Worm (Caenorhabditis elegans): ENCODE data around the gene Y47D7A.13.
"Not testable (repeated sequence)": the region's sequence is repeated elsewhere in the genome, so short reads cannot be mapped to it uniquely, and the experiment has no call there.

Y47D7A.13 gene

ce11 chrV:4435411-4435981 is at the start of gene Y47D7A.13:
Gene Y47D7A.13 (minus strand): TSS chrV:4435927.
- TF ChIP-seq ztf-29 (GFP tag; IDR thresholded peaks at IDR 0.05) = no peak
- no peak for TF ChIP-seq ztf-23 (GFP tag; IDR thresholded peaks at IDR 0.05)
- TF ChIP-seq flt-1 (GFP tag; IDR thresholded peaks at IDR 0.05) = no peak
- TF ChIP-seq ref-1 (GFP tag; conservative IDR thresholded peaks at IDR 0.05) = no peak
- TF ChIP-seq T22C8.4 (GFP tag; IDR thresholded peaks at IDR 0.05) = no peak

- TF ChIP-seq cog-1 (tag; optimal IDR thresholded peaks at IDR 0.05) (no peak), tab-1 (GFP tag; IDR thresholded peaks at IDR 0.05) (no peak), ref-1 (GFP tag; conservative IDR thresholded peaks at IDR 0.05) (no peak), klf-2 (GFP tag; conservative IDR thresholded peaks at IDR 0.05) (no peak), med-1 (GFP tag; optimal IDR thresholded peaks at IDR 0.05; ENCODE audit: insufficient read depth) (no peak), ztf-29 (GFP tag; IDR thresholded peaks at IDR 0.05) (no peak), T22C8.4 (GFP tag; IDR thresholded peaks at IDR 0.05) (no peak), flt-1 (GFP tag; IDR thresholded peaks at IDR 0.05) (no peak), ztf-23 (GFP tag; IDR thresholded peaks at IDR 0.05) (no peak)
Measured at ce11 chrV:4483049-4483507, 47.4 kb upstream of the Y47D7A.13 start, which contains the start of gene exc-15. Gene exc-15 (plus strand): TSS chrV:4483459.

ce11 chrV:4481823-4482222 is 46.1 kb upstream of the Y47D7A.13 start:
- TF ChIP-seq klf-2 (GFP tag; conservative IDR thresholded peaks at IDR 0.05) (no peak), T22C8.4 (GFP tag; IDR thresholded peaks at IDR 0.05) (no peak), cog-1 (tag; optimal IDR thresholded peaks at IDR 0.05) (no peak), med-1 (GFP tag; optimal IDR thresholded peaks at IDR 0.05; ENCODE audit: insufficient read depth) (no peak), ztf-23 (GFP tag; IDR thresholded peaks at IDR 0.05) (no peak), flt-1 (GFP tag; IDR thresholded peaks at IDR 0.05) (no peak), tab-1 (GFP tag; IDR thresholded peaks at IDR 0.05) (no peak), ztf-29 (GFP tag; IDR thresholded peaks at IDR 0.05) (no peak), ref-1 (GFP tag; conservative IDR thresholded peaks at IDR 0.05) (no peak)

ce11 chrV:4474543-4474942 is 38.8 kb upstream of the Y47D7A.13 start, which contains the start of gene str-35:
Gene str-35 (plus strand): TSS chrV:4474843.
- not testable (repeated sequence) for TF ChIP-seq tab-1 (GFP tag; IDR thresholded peaks at IDR 0.05); klf-2 (GFP tag; conservative IDR thresholded peaks at IDR 0.05); ref-1 (GFP tag; conservative IDR thresholded peaks at IDR 0.05)

- TF ChIP-seq med-1 (GFP tag; optimal IDR thresholded peaks at IDR 0.05; ENCODE audit: insufficient read depth) (no peak), T22C8.4 (GFP tag; IDR thresholded peaks at IDR 0.05) (no peak), ztf-23 (GFP tag; IDR thresholded peaks at IDR 0.05) (no peak), tab-1 (GFP tag; IDR thresholded peaks at IDR 0.05) (no peak), ref-1 (GFP tag; conservative IDR thresholded peaks at IDR 0.05) (no peak), flt-1 (GFP tag; IDR thresholded peaks at IDR 0.05) (no peak), ztf-29 (GFP tag; IDR thresholded peaks at IDR 0.05) (no peak), klf-2 (GFP tag; conservative IDR thresholded peaks at IDR 0.05) (no peak), cog-1 (tag; optimal IDR thresholded peaks at IDR 0.05) (no peak)
Measured at ce11 chrV:4471065-4471464, 35.3 kb upstream of the Y47D7A.13 start, which contains the start of gene T08H10.3. Gene T08H10.3 (plus strand): TSS chrV:4471365.

- TF ChIP-seq klf-2 (GFP tag; conservative IDR thresholded peaks at IDR 0.05) (no peak), med-1 (GFP tag; optimal IDR thresholded peaks at IDR 0.05; ENCODE audit: insufficient read depth) (no peak), ztf-23 (GFP tag; IDR thresholded peaks at IDR 0.05) (no peak), flt-1 (GFP tag; IDR thresholded peaks at IDR 0.05) (no peak), ztf-29 (GFP tag; IDR thresholded peaks at IDR 0.05) (no peak), tab-1 (GFP tag; IDR thresholded peaks at IDR 0.05) (no peak)
Measured at ce11 chrV:4454634-4455033, 18.9 kb upstream of the Y47D7A.13 start, which contains the start of gene gnrr-5. Gene gnrr-5 (minus strand): TSS chrV:4454734.

ce11 chrV:4450523-4451089 is 14.9 kb upstream of the Y47D7A.13 start, which contains the start of gene rft-2:
Gene rft-2 (minus strand): TSS chrV:4450563.
- TF ChIP-seq tab-1 (GFP tag; IDR thresholded peaks at IDR 0.05) = no peak
- no peak for TF ChIP-seq ref-1 (GFP tag; conservative IDR thresholded peaks at IDR 0.05)
- TF ChIP-seq ztf-29 (GFP tag; IDR thresholded peaks at IDR 0.05) = no peak
- TF ChIP-seq cog-1 (tag; optimal IDR thresholded peaks at IDR 0.05) = no peak
- TF ChIP-seq med-1 (GFP tag; optimal IDR thresholded peaks at IDR 0.05; ENCODE audit: insufficient read depth) = no peak
- TF ChIP-seq klf-2 (GFP tag; conservative IDR thresholded peaks at IDR 0.05) = no peak

- TF ChIP-seq klf-2 (GFP tag; conservative IDR thresholded peaks at IDR 0.05) = no peak
- no peak for TF ChIP-seq tab-1 (GFP tag; IDR thresholded peaks at IDR 0.05)
- no peak for TF ChIP-seq ztf-23 (GFP tag; IDR thresholded peaks at IDR 0.05)
Measured at ce11 chrV:4447637-4448036, 11.9 kb upstream of the Y47D7A.13 start.

ce11 chrV:4442749-4443381 is 7.1 kb upstream of the Y47D7A.13 start, which contains the start of gene rft-1:
Gene rft-1 (minus strand): TSS chrV:4443223.
- TF ChIP-seq cog-1 (tag; optimal IDR thresholded peaks at IDR 0.05) = no peak
- no peak for TF ChIP-seq klf-2 (GFP tag; conservative IDR thresholded peaks at IDR 0.05)
- TF ChIP-seq flt-1 (GFP tag; IDR thresholded peaks at IDR 0.05) = no peak
- no peak for TF ChIP-seq med-1 (GFP tag; optimal IDR thresholded peaks at IDR 0.05; ENCODE audit: insufficient read depth)
- TF ChIP-seq ztf-29 (GFP tag; IDR thresholded peaks at IDR 0.05) = no peak
- TF ChIP-seq ref-1 (GFP tag; conservative IDR thresholded peaks at IDR 0.05) = no peak

- TF ChIP-seq ref-1 (GFP tag; conservative IDR thresholded peaks at IDR 0.05) = no peak
- no peak for TF ChIP-seq cog-1 (tag; optimal IDR thresholded peaks at IDR 0.05)
- no peak for TF ChIP-seq klf-2 (GFP tag; conservative IDR thresholded peaks at IDR 0.05)
- no peak for TF ChIP-seq ztf-29 (GFP tag; IDR thresholded peaks at IDR 0.05)
- TF ChIP-seq tab-1 (GFP tag; IDR thresholded peaks at IDR 0.05) = no peak
- TF ChIP-seq ztf-23 (GFP tag; IDR thresholded peaks at IDR 0.05) = no peak
- TF ChIP-seq T22C8.4 (GFP tag; IDR thresholded peaks at IDR 0.05) = no peak
- no peak for TF ChIP-seq flt-1 (GFP tag; IDR thresholded peaks at IDR 0.05)
- TF ChIP-seq med-1 (GFP tag; optimal IDR thresholded peaks at IDR 0.05; ENCODE audit: insufficient read depth) = no peak
Measured at ce11 chrV:4437215-4437614, 1.5 kb upstream of the Y47D7A.13 start.
